Fruit fly (Drosophila melanogaster) whole organism, pupa: ENCODE data around the gene Dpm3.

ENCODE experiments used
- CG12605 ChIP-seq: fragments of 200-800 bp; sonication (Bioruptor generic); IDR thresholded peaks from 2 replicates; pipeline ENCODE4 v1.3.6; 2022; ENCODE audit warnings: missing biosample characterization, missing genetic modification characterization
- CG17806 ChIP-seq: fragments of 200-800 bp; sonication (Bioruptor generic); optimal IDR thresholded peaks from 2 replicates; lab custom pipeline; 2018; ENCODE audit warnings: missing biosample characterization, mild to moderate bottlenecking, missing genetic modification characterization, moderate library complexity
- CG8301 ChIP-seq: fragments of 200-800 bp; sonication (Bioruptor generic); optimal IDR thresholded peaks from 2 replicates; lab custom pipeline; 2018; ENCODE audit warnings: missing biosample characterization, mild to moderate bottlenecking, missing genetic modification characterization
- CG9948 ChIP-seq: fragments of 200-800 bp; sonication (Bioruptor generic); optimal IDR thresholded peaks from 2 replicates; lab custom pipeline; 2018; ENCODE audit warnings: missing biosample characterization, mild to moderate bottlenecking, missing genetic modification characterization, moderate library complexity
- Pif1B ChIP-seq: fragments of 200-800 bp; sonication (Bioruptor generic); optimal IDR thresholded peaks from 3 replicates; lab custom pipeline; 2016; ENCODE audit warnings: missing biosample characterization, missing genetic modification characterization
- gl ChIP-seq: fragments of 200-800 bp; sonication (Bioruptor generic); optimal IDR thresholded peaks from 2 replicates; lab custom pipeline; 2018; ENCODE audit warnings: missing biosample characterization, mild to moderate bottlenecking, missing genetic modification characterization

DNA sequence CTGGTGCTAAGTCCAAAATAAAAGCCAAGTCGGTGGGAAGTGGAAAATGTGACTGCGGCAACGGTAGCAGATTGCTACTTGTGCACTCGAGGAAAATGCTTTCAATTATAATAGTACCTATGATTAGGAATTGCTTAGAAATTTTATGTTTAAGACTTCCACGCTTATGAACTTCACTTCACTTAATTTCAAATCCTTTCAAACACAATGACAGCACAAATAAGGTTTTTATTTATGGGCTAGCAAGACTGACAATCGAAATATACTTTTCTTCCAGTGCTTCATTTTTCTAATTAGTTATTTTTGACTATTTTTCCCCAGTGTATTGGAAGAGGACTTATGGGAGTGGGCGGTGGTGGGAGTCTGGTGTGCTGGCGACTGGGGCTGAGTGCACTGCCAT lies 45.5 kb upstream of the Dpm3 start:
- no peak for TF ChIP-seq gl (tag; lab: Kevin White, UChicago)
- no peak for TF ChIP-seq CG9948
- TF ChIP-seq CG8301: peak; percentile 34
- no peak for TF ChIP-seq Pif1B (GFP tag; lab: Kevin White, UChicago)
- TF ChIP-seq CG17806 (tag; lab: Kevin White, UChicago): no peak
- TF ChIP-seq CG12605: no peak
